Worm (Caenorhabditis elegans) whole organism, L4/young adult: Measurements from ENCODE around the gene clec-264.

Experiments used
- W03F9.2 ChIP-seq: fragments of 150-350 bp; optimal IDR thresholded peaks from 2 replicates; lab custom pipeline; 2014; ENCODE audit warnings: missing biosample characterization, missing genetic modification characterization
- dao-5 ChIP-seq: sonication (generic microtip); optimal IDR thresholded peaks from 2 replicates; lab custom pipeline; 2016; ENCODE audit warnings: missing genotype, missing genetic modification characterization, moderate library complexity, missing compliant biosample characterization
- him-1 ChIP-seq: sonication (generic microtip); optimal IDR thresholded peaks from 2 replicates; lab custom pipeline; 2016; ENCODE audit warnings: missing genotype, missing genetic modification reagents, missing genetic modification characterization, missing compliant biosample characterization

ce11 chrV:20838565-20838964, 11.9 kb downstream of the clec-264 start, which contains the start of gene exos-7:
- no peak for TF ChIP-seq him-1 (tag; lab: Kevin White, UChicago)
- TF ChIP-seq dao-5 (tag; lab: Kevin White, UChicago), result no peak
- TF ChIP-seq W03F9.2, result no peak
